Fruit fly (Drosophila melanogaster) whole organism, embryonic: Measurements from ENCODE around the gene CG44362.
A peak's percentile ranks its signal among the peaks of the same experiment; 100 is the strongest.

ENCODE experiments used
- Atf3 ChIP-seq: fragments of 200-800 bp; sonication (Bioruptor generic); optimal IDR thresholded peaks from 3 replicates; lab custom pipeline; 2016; ENCODE audit warnings: missing biosample characterization, missing genetic modification characterization
- Atf6 ChIP-seq: fragments of 200-800 bp; sonication (Bioruptor generic); IDR thresholded peaks from 2 replicates; pipeline ENCODE4 v1.3.6; 2022; ENCODE audit warnings: missing biosample characterization, missing genetic modification characterization
- Awh ChIP-seq: fragments of 200-800 bp; sonication (Bioruptor generic); IDR thresholded peaks from 2 replicates; pipeline ENCODE4, ENCODE4 v1.3.6; 2022; ENCODE audit warnings: missing biosample characterization, missing genetic modification characterization
- CG10959 ChIP-seq: fragments of 200-800 bp; sonication (Bioruptor generic); IDR thresholded peaks from 2 replicates; pipeline ENCODE4 v1.3.6; 2022; ENCODE audit warnings: missing biosample characterization, missing genetic modification characterization
- CG13296 ChIP-seq: fragments of 200-800 bp; sonication (Bioruptor generic); optimal IDR thresholded peaks from 3 replicates; lab custom pipeline; 2018; ENCODE audit warnings: missing biosample characterization, mild to moderate bottlenecking, missing genetic modification characterization
- CG15601 ChIP-seq: fragments of 200-800 bp; sonication (Bioruptor generic); optimal IDR thresholded peaks from 3 replicates; lab custom pipeline; 2019; ENCODE audit warnings: missing biosample characterization, mild to moderate bottlenecking, missing genetic modification characterization, moderate library complexity
- CG17802 ChIP-seq: fragments of 200-800 bp; sonication (Bioruptor generic); optimal IDR thresholded peaks from 2 replicates; lab custom pipeline; 2018; ENCODE audit warnings: missing biosample characterization, mild to moderate bottlenecking, missing genetic modification characterization, moderate library complexity
- CG1832 ChIP-seq: fragments of 200-800 bp; sonication (Bioruptor generic); optimal IDR thresholded peaks from 2 replicates; lab custom pipeline; 2017; ENCODE audit warnings: missing biosample characterization, mild to moderate bottlenecking, missing genetic modification characterization, inconsistent platforms
- CG18476 ChIP-seq: fragments of 200-800 bp; sonication (Bioruptor generic); optimal IDR thresholded peaks from 2 replicates; lab custom pipeline; 2016; ENCODE audit warnings: missing biosample characterization, mild to moderate bottlenecking, missing genetic modification characterization
- CG2199 ChIP-seq: fragments of 200-800 bp; sonication (Bioruptor generic); IDR thresholded peaks from 3 replicates; pipeline ENCODE4 v1.3.6; 2022; ENCODE audit warnings: missing biosample characterization, missing genetic modification characterization
- CG4328 ChIP-seq: fragments of 200-800 bp; sonication (Bioruptor generic); optimal IDR thresholded peaks from 3 replicates; lab custom pipeline; 2017; ENCODE audit warnings: missing biosample characterization, missing genetic modification reagents, missing genetic modification characterization
- CG6175 ChIP-seq: fragments of 200-800 bp; sonication (Bioruptor generic); IDR thresholded peaks from 3 replicates; pipeline ENCODE4 v1.3.6; 2022; ENCODE audit warnings: missing biosample characterization, missing genetic modification characterization
- CG7372 ChIP-seq: fragments of 200-800 bp; sonication (Bioruptor generic); IDR thresholded peaks from 2 replicates; pipeline ENCODE4 v1.3.6; 2022; ENCODE audit warnings: missing biosample characterization, missing genetic modification characterization
- CG7556 ChIP-seq: fragments of 200-800 bp; sonication (Bioruptor generic); optimal IDR thresholded peaks from 2 replicates; lab custom pipeline; 2017; ENCODE audit warnings: missing biosample characterization, mild to moderate bottlenecking, missing genetic modification characterization
- CG8290 ChIP-seq, 3 experiments: fragments of 200-800 bp; sonication (Bioruptor generic); optimal IDR thresholded peaks; 2 replicates each; lab custom pipeline; 2016 to 2019; ENCODE audit warnings: missing biosample characterization in 3 of 3, missing genetic modification characterization in 3 of 3, mild to moderate bottlenecking in 2 of 3, moderate library complexity in 1 of 3
- CG8944 ChIP-seq: fragments of 200-800 bp; sonication (Bioruptor generic); optimal IDR thresholded peaks from 3 replicates; lab custom pipeline; 2016; ENCODE audit warnings: missing biosample characterization, missing genetic modification characterization
- CG9215 ChIP-seq: fragments of 200-800 bp; sonication (Bioruptor generic); IDR thresholded peaks from 2 replicates; pipeline ENCODE4 v1.3.6; 2022; ENCODE audit warnings: missing biosample characterization, missing genetic modification characterization
- CG9932 ChIP-seq: fragments of 200-800 bp; sonication (Bioruptor generic); IDR thresholded peaks from 2 replicates; pipeline ENCODE4 v1.3.6; 2022; ENCODE audit warnings: missing biosample characterization, missing genetic modification characterization
- Deaf1 ChIP-seq: fragments of 200-800 bp; optimal IDR thresholded peaks from 3 replicates; lab custom pipeline; 2019; ENCODE audit warnings: missing biosample characterization, mild to moderate bottlenecking, missing genetic modification characterization, moderate library complexity
- Drgx ChIP-seq: fragments of 200-800 bp; sonication (Bioruptor generic); IDR thresholded peaks from 2 replicates; pipeline ENCODE4 v1.3.6; 2022; ENCODE audit warnings: missing biosample characterization, missing genetic modification characterization
- Eip74EF ChIP-seq, 2 experiments: fragments of 200-800 bp in 1 of 2; fragments of >200 bp in 1 of 2; sonication (Bioruptor generic) in 1 of 2; optimal IDR thresholded peaks; 2 replicates each; lab custom pipeline; 2017 to 2019; ENCODE audit warnings: missing biosample characterization in 2 of 2, missing genetic modification characterization in 2 of 2, mild to moderate bottlenecking in 1 of 2, moderate library complexity in 1 of 2
- GATAe ChIP-seq: fragments of 200-800 bp; sonication (Bioruptor generic); conservative IDR thresholded peaks from 2 replicates; pipeline ENCODE4 v1.3.6; 2022; ENCODE audit warnings: missing biosample characterization, missing genetic modification characterization
- Med ChIP-seq: fragments of 200-800 bp; sonication (Bioruptor generic); peaks from one replicate; lab custom pipeline; 2016; ENCODE audit warnings: missing biosample characterization, missing genetic modification characterization, mild to moderate bottlenecking, inconsistent platforms, moderate library complexity
- Nf-YC ChIP-seq: fragments of 200-800 bp; optimal IDR thresholded peaks from 3 replicates; lab custom pipeline; 2019; ENCODE audit warnings: missing biosample characterization, mild to moderate bottlenecking, missing genetic modification characterization, moderate library complexity
- PHDP ChIP-seq: fragments of 200-800 bp; sonication (Bioruptor generic); optimal IDR thresholded peaks from 3 replicates; lab custom pipeline; 2018; ENCODE audit warnings: missing biosample characterization, mild to moderate bottlenecking, missing genetic modification characterization, moderate library complexity
- Ptx1 ChIP-seq: fragments of 200-800 bp; sonication (Bioruptor generic); IDR thresholded peaks from 2 replicates; pipeline ENCODE4 v1.3.6; 2022; ENCODE audit warnings: missing biosample characterization, missing genetic modification characterization
- Ravus ChIP-seq: fragments of 200-800 bp; sonication (Bioruptor generic); IDR thresholded peaks from 2 replicates; pipeline ENCODE4 v1.3.6; 2022; ENCODE audit warnings: missing biosample characterization, missing genetic modification characterization
- Rfx ChIP-seq: fragments of 200-800 bp; sonication (Bioruptor generic); IDR thresholded peaks from 2 replicates; pipeline ENCODE4 v1.3.6; 2022; ENCODE audit warnings: missing biosample characterization, missing genetic modification characterization
- Sox102F ChIP-seq: fragments of 200-800 bp; sonication (Bioruptor generic); optimal IDR thresholded peaks from 2 replicates; lab custom pipeline; 2018; ENCODE audit warnings: missing biosample characterization, mild to moderate bottlenecking, missing genetic modification characterization, moderate library complexity
- Taf1 ChIP-seq: fragments of 200-800 bp; sonication (Bioruptor generic); IDR thresholded peaks from 2 replicates; pipeline ENCODE4 v1.3.6; 2022; ENCODE audit warnings: missing biosample characterization, missing genetic modification characterization
- Usf ChIP-seq: fragments of 200-800 bp; sonication (Bioruptor generic); optimal IDR thresholded peaks from 2 replicates; lab custom pipeline; 2017; ENCODE audit warnings: missing genotype, missing biosample characterization, missing genetic modification characterization
- Xbp1 ChIP-seq: fragments of 200-800 bp; sonication (Bioruptor generic); optimal IDR thresholded peaks from 3 replicates; lab custom pipeline; 2016; ENCODE audit warnings: missing biosample characterization, mild to moderate bottlenecking, missing genetic modification characterization
- ash1 ChIP-seq: fragments of 200-800 bp; sonication (Bioruptor generic); optimal IDR thresholded peaks from 2 replicates; lab custom pipeline; 2018; ENCODE audit warnings: missing biosample characterization, mild to moderate bottlenecking, missing genetic modification characterization
- bowl ChIP-seq: fragments of 200-800 bp; sonication (Bioruptor generic); IDR thresholded peaks from 2 replicates; pipeline ENCODE4 v1.3.6; 2022; ENCODE audit warnings: missing biosample characterization, missing genetic modification characterization
- bsh ChIP-seq, 2 experiments: fragments of 200-800 bp; sonication (Bioruptor generic); optimal IDR thresholded peaks; 2 replicates each; lab custom pipeline; 2017 to 2018; ENCODE audit warnings: mild to moderate bottlenecking in 2 of 2, missing biosample characterization in 2 of 2, missing genetic modification characterization in 2 of 2, moderate library complexity in 1 of 2
- cg ChIP-seq: fragments of 200-800 bp; sonication (Bioruptor generic); optimal IDR thresholded peaks from 3 replicates; lab custom pipeline; 2019; ENCODE audit warnings: missing biosample characterization, mild to moderate bottlenecking, missing genetic modification characterization, moderate library complexity
- ci ChIP-seq: fragments of 200-800 bp; sonication (Bioruptor generic); IDR thresholded peaks from 3 replicates; pipeline ENCODE4 v1.3.6; 2022; ENCODE audit warnings: missing biosample characterization, missing genetic modification characterization
- croc ChIP-seq: fragments of 200-800 bp; sonication (Bioruptor generic); conservative IDR thresholded peaks from 3 replicates; pipeline ENCODE4 v1.3.6; 2022; ENCODE audit warnings: missing biosample characterization, missing genetic modification characterization
- crol ChIP-seq: fragments of 200-800 bp; sonication (Bioruptor generic); IDR thresholded peaks from 2 replicates; pipeline ENCODE4 v1.3.6; 2022; ENCODE audit warnings: missing biosample characterization, missing genetic modification characterization
- dysf ChIP-seq: fragments of 200-800 bp; sonication (Bioruptor generic); IDR thresholded peaks from 3 replicates; pipeline ENCODE4 v1.3.6; 2022; ENCODE audit warnings: missing biosample characterization, missing genetic modification characterization
- esg ChIP-seq: fragments of 200-800 bp; sonication (Bioruptor generic); conservative IDR thresholded peaks from 2 replicates; pipeline ENCODE4 v1.3.6; 2022; ENCODE audit warnings: missing biosample characterization, missing genetic modification characterization
- lmd ChIP-seq: fragments of 200-800 bp; sonication (Bioruptor generic); IDR thresholded peaks from 2 replicates; pipeline ENCODE4 v1.3.6; 2022; ENCODE audit warnings: missing biosample characterization, missing genetic modification characterization
- lov ChIP-seq, 2 experiments: fragments of 200-800 bp in 1 of 2; fragments of >200 bp in 1 of 2; sonication (Bioruptor generic) in 1 of 2; IDR thresholded peaks in 1 of 2; optimal IDR thresholded peaks in 1 of 2; 2 replicates in 1 of 2; 3 replicates in 1 of 2; pipeline versions ENCODE4 v1.3.6 to Lab custom; 2017 to 2022; ENCODE audit warnings: missing biosample characterization in 1 of 2, missing genetic modification characterization in 1 of 2
- pzg ChIP-seq: fragments of 200-800 bp; sonication (Bioruptor generic); optimal IDR thresholded peaks from 3 replicates; lab custom pipeline; 2018; ENCODE audit warnings: missing biosample characterization, mild to moderate bottlenecking, missing genetic modification characterization, moderate library complexity
- rib ChIP-seq: fragments of 200-800 bp; sonication (Bioruptor generic); IDR thresholded peaks from 2 replicates; pipeline ENCODE4 v1.3.6; 2022; ENCODE audit warnings: missing biosample characterization, missing genetic modification characterization
- row ChIP-seq: fragments of 200-800 bp; sonication (Bioruptor generic); IDR thresholded peaks from 3 replicates; pipeline ENCODE4 v1.3.6; 2022; ENCODE audit warnings: missing biosample characterization, missing genetic modification characterization
- sob ChIP-seq: fragments of 200-800 bp; sonication (Bioruptor generic); IDR thresholded peaks from 2 replicates; pipeline ENCODE4 v1.3.6; 2022; ENCODE audit warnings: missing biosample characterization, missing genetic modification characterization
- ssp ChIP-seq: fragments of 200-800 bp; sonication (Bioruptor generic); IDR thresholded peaks from 2 replicates; pipeline ENCODE4 v1.3.6; 2022; ENCODE audit warnings: missing biosample characterization, missing genetic modification characterization
- vvl ChIP-seq: fragments of 200-800 bp; sonication (Bioruptor generic); IDR thresholded peaks from 2 replicates; pipeline ENCODE4 v1.3.6; 2022; ENCODE audit warnings: missing biosample characterization, missing genetic modification characterization
- zen ChIP-seq: fragments of 200-800 bp; sonication (Bioruptor generic); optimal IDR thresholded peaks from 3 replicates; lab custom pipeline; 2018; ENCODE audit warnings: missing biosample characterization, mild to moderate bottlenecking, missing genetic modification characterization, moderate library complexity

CG44362 gene

DNA sequence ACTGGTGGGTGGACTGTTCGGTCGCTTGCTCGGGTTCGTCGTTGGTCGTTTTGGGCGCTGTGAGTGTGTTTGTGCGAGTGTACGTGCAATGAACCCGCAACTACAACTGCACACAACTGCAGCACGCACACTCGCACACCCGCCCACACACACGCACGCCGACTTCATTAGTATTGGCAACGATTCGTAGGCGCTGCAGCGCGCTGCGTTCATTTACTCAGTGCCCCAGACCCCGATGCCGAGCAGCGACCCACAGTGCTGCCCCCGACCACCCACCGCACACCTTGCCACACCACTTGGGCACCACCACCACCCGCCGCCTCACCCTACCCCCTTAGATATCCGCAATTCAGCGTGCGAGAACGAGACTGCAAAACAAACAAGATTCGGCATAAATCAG lies 30.9 kb upstream of the CG44362 start (continued):
- TF ChIP-seq Sox102F (no peak), Med (GFP tag; lab: Kevin White, UChicago) (peak; percentile 50), lmd (peak; percentile 14; the same call in 1 of the 2 replicates), CG9215 (GFP tag; lab: Robert Waterston, UW) (no peak), ash1 (peak; percentile 2), GATAe (GFP tag; lab: Robert Waterston, UW) (no peak), ci (peak; percentile 35; the same call in 1 of the 3 replicates), pzg (GFP tag; lab: Kevin White, UChicago) (no peak), rib (GFP tag; lab: Robert Waterston, UW) (peak; percentile 57; the same call in 1 of the 2 replicates), CG17802 (tag; lab: Kevin White, UChicago) (no peak), bsh (GFP tag; optimal IDR thresholded peaks at IDR 0.05; lab: Kevin White, UChicago) (peak in 1 of 2 experiments; percentile 12), zen (no peak), CG15601 (tag; lab: Kevin White, UChicago) (no peak), bowl (GFP tag; lab: Robert Waterston, UW) (no peak), PHDP (tag; lab: Kevin White, UChicago) (no peak), croc (GFP tag; lab: Robert Waterston, UW) (no peak), Nf-YC (tag; lab: Kevin White, UChicago) (no peak), Deaf1 (tag; lab: Kevin White, UChicago) (peak; percentile 35), esg (GFP tag; lab: Robert Waterston, UW) (no peak), CG4328 (GFP tag; lab: Kevin White, UChicago) (no peak), CG6175 (GFP tag; lab: Robert Waterston, UW) (peak; percentile 78), vvl (GFP tag; lab: Robert Waterston, UW) (peak; percentile 43), CG9932 (0 out of 2 replicates have a peak, but pooled peaks have one; percentile 24), Taf1 (no peak), CG7556 (no peak), CG8290 (GFP tag; optimal IDR thresholded peaks at IDR 0.05; lab: Kevin White, UChicago) (no peak), CG8290 (tag; optimal IDR thresholded peaks at IDR 0.05; lab: Kevin White, UChicago) (peak in 1 of 2 experiments; percentile 51), lov (optimal IDR thresholded peaks at IDR 0.05; lab: Kevin White, UChicago) (no peak), lov (GFP tag; IDR thresholded peaks at IDR 0.05; lab: Robert Waterston, UW) (peak; percentile 60; the same call in 2 of the 3 replicates), Awh (GFP tag; lab: Robert Waterston, UW) (0 out of 2 replicates have a peak, but pooled peaks have one; percentile 30), Eip74EF (GFP tag; optimal IDR thresholded peaks at IDR 0.05; lab: Kevin White, UChicago) (peak in 1 of 2 experiments; percentile 6), CG7372 (no peak), CG1832 (GFP tag; lab: Kevin White, UChicago) (peak; percentile 26), Usf (GFP tag; lab: Kevin White, UChicago) (no peak), row (peak; percentile 15; the same call in 1 of the 3 replicates), crol (GFP tag; lab: Robert Waterston, UW) (peak; percentile 86), ssp (GFP tag; lab: Robert Waterston, UW) (no peak), Drgx (peak; percentile 79), Atf6 (GFP tag; lab: Robert Waterston, UW) (0 out of 2 replicates have a peak, but pooled peaks have one; percentile 10), cg (GFP tag; lab: Kevin White, UChicago) (peak; percentile 52), CG18476 (no peak), Ravus (GFP tag; lab: Robert Waterston, UW) (no peak), Xbp1 (GFP tag; lab: Kevin White, UChicago) (no peak), Rfx (0 out of 2 replicates have a peak, but pooled peaks have one; percentile 23), CG2199 (no peak), CG8944 (GFP tag; lab: Kevin White, UChicago) (no peak), CG13296 (GFP tag; lab: Kevin White, UChicago) (no peak), CG10959 (no peak), dysf (GFP tag; lab: Robert Waterston, UW) (0 out of 3 replicates have a peak, but pooled peaks have one; percentile 14), Atf3 (GFP tag; lab: Kevin White, UChicago) (no peak), Ptx1 (GFP tag; lab: Robert Waterston, UW) (0 out of 2 replicates have a peak, but pooled peaks have one; percentile 5), sob (0 out of 2 replicates have a peak, but pooled peaks have one; percentile 28)
